Fruit fly (Drosophila melanogaster) whole organism, embryonic: ENCODE data around the gene prg.

Source experiments
- Ada2b ChIP-seq: fragments of 200-800 bp; sonication (Bioruptor generic); IDR thresholded peaks from 2 replicates; pipeline ENCODE4 v1.3.6; 2022; ENCODE audit warnings: missing biosample characterization, missing genetic modification characterization
- Adf1 ChIP-seq: fragments of 200-800 bp; sonication (Bioruptor generic); IDR thresholded peaks from 2 replicates; pipeline ENCODE4 v1.3.6; 2022; ENCODE audit warnings: missing biosample characterization, missing genetic modification characterization
- Aef1 ChIP-seq: fragments of 200-800 bp; sonication (Bioruptor generic); IDR thresholded peaks from 3 replicates; pipeline ENCODE4 v1.3.6; 2022; ENCODE audit warnings: missing biosample characterization, missing genetic modification characterization
- Atf6 ChIP-seq: fragments of 200-800 bp; sonication (Bioruptor generic); IDR thresholded peaks from 2 replicates; pipeline ENCODE4 v1.3.6; 2022; ENCODE audit warnings: missing biosample characterization, missing genetic modification characterization
- B-H1 ChIP-seq: fragments of 200-800 bp; sonication (Bioruptor generic); IDR thresholded peaks from 3 replicates; pipeline ENCODE4 v1.3.6; 2022; ENCODE audit warnings: missing biosample characterization, missing genetic modification characterization
- Blimp-1 ChIP-seq: fragments of 200-800 bp; sonication (Bioruptor generic); optimal IDR thresholded peaks from 3 replicates; lab custom pipeline; 2018; ENCODE audit warnings: missing biosample characterization, missing genetic modification characterization, mild to moderate bottlenecking, moderate library complexity, missing genetic modification reagents
- Bteb2 ChIP-seq: fragments of 200-800 bp; sonication (Bioruptor generic); optimal IDR thresholded peaks from 2 replicates; lab custom pipeline; 2016; ENCODE audit warnings: missing biosample characterization, missing genetic modification characterization
- CG10147 ChIP-seq: fragments of 200-800 bp; sonication (Bioruptor generic); optimal IDR thresholded peaks from 2 replicates; lab custom pipeline; 2019; ENCODE audit warnings: missing biosample characterization, mild to moderate bottlenecking, missing genetic modification characterization, moderate library complexity
- CG10565 ChIP-seq: fragments of 200-800 bp; sonication (Bioruptor generic); optimal IDR thresholded peaks from 3 replicates; lab custom pipeline; 2016; ENCODE audit warnings: missing biosample characterization, mild to moderate bottlenecking, missing genetic modification characterization
- CG12769 ChIP-seq: fragments of 200-800 bp; sonication (Bioruptor generic); optimal IDR thresholded peaks from 2 replicates; lab custom pipeline; 2019; ENCODE audit warnings: missing biosample characterization, mild to moderate bottlenecking, missing genetic modification characterization, moderate library complexity
- CG12942 ChIP-seq: fragments of 200-800 bp; sonication (Bioruptor generic); optimal IDR thresholded peaks from 3 replicates; lab custom pipeline; 2016; ENCODE audit warnings: missing biosample characterization, missing genetic modification characterization
- CG15601 ChIP-seq: fragments of 200-800 bp; sonication (Bioruptor generic); optimal IDR thresholded peaks from 3 replicates; lab custom pipeline; 2019; ENCODE audit warnings: missing biosample characterization, mild to moderate bottlenecking, missing genetic modification characterization, moderate library complexity
- CG17385 ChIP-seq: fragments of 200-800 bp; sonication (Bioruptor generic); optimal IDR thresholded peaks from 3 replicates; lab custom pipeline; 2018; ENCODE audit warnings: missing biosample characterization, mild to moderate bottlenecking, missing genetic modification characterization
- CG2199 ChIP-seq: fragments of 200-800 bp; sonication (Bioruptor generic); IDR thresholded peaks from 3 replicates; pipeline ENCODE4 v1.3.6; 2022; ENCODE audit warnings: missing biosample characterization, missing genetic modification characterization
- CG2712 ChIP-seq: fragments of 200-800 bp; optimal IDR thresholded peaks from 3 replicates; lab custom pipeline; 2019; ENCODE audit warnings: missing biosample characterization, mild to moderate bottlenecking, missing genetic modification characterization, moderate library complexity
- CG32772 ChIP-seq: fragments of 200-800 bp; sonication (Bioruptor generic); IDR thresholded peaks from 2 replicates; pipeline ENCODE4 v1.3.6; 2022; ENCODE audit warnings: missing biosample characterization, missing genetic modification characterization
- CG42726 ChIP-seq: fragments of 200-800 bp; sonication (Bioruptor generic); IDR thresholded peaks from 2 replicates; pipeline ENCODE4 v1.3.6; 2022; ENCODE audit warnings: missing biosample characterization, missing genetic modification characterization; ENCODE audit not compliant: partially characterized antibody
- CG4360 ChIP-seq: fragments of 200-800 bp; sonication (Bioruptor generic); IDR thresholded peaks from 2 replicates; pipeline ENCODE4 v1.3.6; 2022; ENCODE audit warnings: missing biosample characterization, missing genetic modification characterization
- CG4820 ChIP-seq: fragments of 200-800 bp; sonication (Bioruptor generic); optimal IDR thresholded peaks from 3 replicates; lab custom pipeline; 2016; ENCODE audit warnings: missing biosample characterization, missing genetic modification characterization
- CG4854 ChIP-seq: fragments of 200-800 bp; sonication (Bioruptor generic); optimal IDR thresholded peaks from 2 replicates; lab custom pipeline; 2016; ENCODE audit warnings: missing biosample characterization, missing genetic modification characterization, inconsistent platforms
- CG8089 ChIP-seq: fragments of 200-800 bp; sonication (Bioruptor generic); optimal IDR thresholded peaks from 3 replicates; lab custom pipeline; 2016; ENCODE audit warnings: missing biosample characterization, missing genetic modification characterization
- CG8924 ChIP-seq: fragments of 200-800 bp; optimal IDR thresholded peaks from 3 replicates; lab custom pipeline; 2019; ENCODE audit warnings: missing biosample characterization, mild to moderate bottlenecking, missing genetic modification characterization, moderate library complexity
- CG9797 ChIP-seq: fragments of 200-800 bp; sonication (Bioruptor generic); optimal IDR thresholded peaks from 3 replicates; lab custom pipeline; 2018; ENCODE audit warnings: missing biosample characterization, mild to moderate bottlenecking, missing genetic modification characterization
- CG9932 ChIP-seq: fragments of 200-800 bp; sonication (Bioruptor generic); IDR thresholded peaks from 2 replicates; pipeline ENCODE4 v1.3.6; 2022; ENCODE audit warnings: missing biosample characterization, missing genetic modification characterization
- CHES-1-like ChIP-seq: fragments of 200-800 bp; sonication (Bioruptor generic); optimal IDR thresholded peaks from 2 replicates; lab custom pipeline; 2016; ENCODE audit warnings: missing biosample characterization, missing genetic modification characterization
- Deaf1 ChIP-seq: fragments of 200-800 bp; optimal IDR thresholded peaks from 3 replicates; lab custom pipeline; 2019; ENCODE audit warnings: missing biosample characterization, mild to moderate bottlenecking, missing genetic modification characterization, moderate library complexity
- H15 ChIP-seq: fragments of 200-800 bp; sonication (Bioruptor generic); IDR thresholded peaks from 3 replicates; pipeline ENCODE4 v1.3.6; 2022; ENCODE audit warnings: missing biosample characterization, missing genetic modification characterization
- Hr51 ChIP-seq, 2 experiments: fragments of 200-800 bp; sonication (Bioruptor generic); optimal IDR thresholded peaks; 2 replicates in 1 of 2; 3 replicates in 1 of 2; lab custom pipeline; 2016 to 2018; ENCODE audit warnings: missing biosample characterization in 2 of 2, missing genetic modification characterization in 2 of 2, mild to moderate bottlenecking in 1 of 2, moderate library complexity in 1 of 2
- MBD-R2 ChIP-seq: fragments of 200-800 bp; sonication (Bioruptor generic); IDR thresholded peaks from 2 replicates; pipeline ENCODE4 v1.3.6; 2022; ENCODE audit warnings: missing biosample characterization, missing genetic modification characterization
- Max ChIP-seq: fragments of 200-800 bp; sonication (Bioruptor generic); optimal IDR thresholded peaks from 2 replicates; lab custom pipeline; 2016; ENCODE audit warnings: missing biosample characterization, mild to moderate bottlenecking, missing genetic modification characterization
- Myb ChIP-seq: fragments of 200-800 bp; sonication (Bioruptor generic); optimal IDR thresholded peaks from 2 replicates; lab custom pipeline; 2016; ENCODE audit warnings: missing biosample characterization, missing genetic modification characterization
- Sry-β ChIP-seq: fragments of 200-800 bp; sonication (Bioruptor generic); optimal IDR thresholded peaks from 2 replicates; lab custom pipeline; 2018; ENCODE audit warnings: missing biosample characterization, mild to moderate bottlenecking, missing genetic modification characterization, moderate library complexity
- ase ChIP-seq: fragments of 200-800 bp; sonication (Bioruptor generic); IDR thresholded peaks from 3 replicates; pipeline ENCODE4 v1.3.6; 2022; ENCODE audit warnings: missing biosample characterization, missing genetic modification characterization
- ato ChIP-seq: fragments of 200-800 bp; sonication (Bioruptor generic); IDR thresholded peaks from 2 replicates; pipeline ENCODE4 v1.3.6; 2022; ENCODE audit warnings: missing biosample characterization, missing genetic modification characterization; ENCODE audit not compliant: partially characterized antibody
- dimm ChIP-seq: fragments of 200-800 bp; sonication (Bioruptor generic); IDR thresholded peaks from 2 replicates; pipeline ENCODE4 v1.3.6; 2022; ENCODE audit warnings: missing biosample characterization, missing genetic modification characterization
- dysf ChIP-seq: fragments of 200-800 bp; sonication (Bioruptor generic); IDR thresholded peaks from 3 replicates; pipeline ENCODE4 v1.3.6; 2022; ENCODE audit warnings: missing biosample characterization, missing genetic modification characterization
- eve ChIP-seq, 2 experiments: fragments of >200 bp; optimal IDR thresholded peaks; 2 replicates each; lab custom pipeline; 2017; ENCODE audit warnings: missing biosample characterization in 2 of 2, missing genetic modification characterization in 2 of 2
- fd96Cb ChIP-seq: fragments of 200-800 bp; sonication (Bioruptor generic); optimal IDR thresholded peaks from 2 replicates; lab custom pipeline; 2018; ENCODE audit warnings: missing biosample characterization, mild to moderate bottlenecking, missing genetic modification characterization, moderate library complexity
- grn ChIP-seq: fragments of 200-800 bp; sonication (Bioruptor generic); optimal IDR thresholded peaks from 3 replicates; lab custom pipeline; 2017; ENCODE audit warnings: missing biosample characterization, missing genetic modification characterization
- hth ChIP-seq: fragments of >200 bp; optimal IDR thresholded peaks from 2 replicates; lab custom pipeline; 2017; ENCODE audit warnings: inconsistent platforms
- klu ChIP-seq: fragments of 200-800 bp; sonication (Bioruptor generic); IDR thresholded peaks from 2 replicates; pipeline ENCODE4 v1.3.6; 2022; ENCODE audit warnings: missing biosample characterization, missing genetic modification characterization
- lbe ChIP-seq: fragments of 200-800 bp; sonication (Bioruptor generic); optimal IDR thresholded peaks from 2 replicates; lab custom pipeline; 2016; ENCODE audit warnings: missing biosample characterization, mild to moderate bottlenecking, missing genetic modification characterization
- pan ChIP-seq, 4 experiments: fragments of >200 bp in 3 of 4; fragments of 200-800 bp in 1 of 4; sonication (Bioruptor generic) in 1 of 4; optimal IDR thresholded peaks in 3 of 4; IDR thresholded peaks in 1 of 4; 2 replicates each; pipeline versions ENCODE4 v1.3.6 to Lab custom; 2017 to 2022; ENCODE audit warnings: missing biosample characterization in 2 of 4, missing genetic modification characterization in 2 of 4, mixed read lengths in 1 of 4
- peb ChIP-seq: fragments of 200-800 bp; sonication (Bioruptor generic); IDR thresholded peaks from 2 replicates; pipeline ENCODE4 v1.3.6; 2022; ENCODE audit warnings: missing biosample characterization, missing genetic modification characterization
- pho ChIP-seq: fragments of 200-800 bp; sonication (Bioruptor generic); optimal IDR thresholded peaks from 2 replicates; lab custom pipeline; 2016; ENCODE audit warnings: missing biosample characterization, missing genetic modification characterization
- pnt ChIP-seq: fragments of 200-800 bp; sonication (Bioruptor generic); optimal IDR thresholded peaks from 3 replicates; lab custom pipeline; 2016; ENCODE audit warnings: missing biosample characterization, missing genetic modification characterization
- sc ChIP-seq, 3 experiments: fragments of >200 bp in 2 of 3; fragments of 200-800 bp in 1 of 3; sonication (Bioruptor generic) in 1 of 3; optimal IDR thresholded peaks; 2 replicates in 2 of 3; 3 replicates in 1 of 3; lab custom pipeline; 2017; ENCODE audit warnings: mild to moderate bottlenecking in 1 of 3, missing biosample characterization in 1 of 3, missing genetic modification characterization in 1 of 3, missing genetic modification reagents in 1 of 3
- slbo ChIP-seq: fragments of 200-800 bp; sonication (Bioruptor generic); IDR thresholded peaks from 2 replicates; pipeline ENCODE4 v1.3.6; 2022; ENCODE audit warnings: missing biosample characterization, missing genetic modification characterization
- slou ChIP-seq: fragments of 200-800 bp; sonication (Bioruptor generic); optimal IDR thresholded peaks from 3 replicates; lab custom pipeline; 2016; ENCODE audit warnings: missing biosample characterization, missing genetic modification characterization
- so ChIP-seq: fragments of 200-800 bp; sonication (Bioruptor generic); IDR thresholded peaks from 3 replicates; pipeline ENCODE4 v1.3.6; 2022; ENCODE audit warnings: missing biosample characterization, missing genetic modification characterization
- tap ChIP-seq: fragments of 200-800 bp; optimal IDR thresholded peaks from 3 replicates; lab custom pipeline; 2019; ENCODE audit warnings: missing biosample characterization, mild to moderate bottlenecking, missing genetic modification characterization, moderate library complexity
- wdn ChIP-seq: fragments of 200-800 bp; sonication (Bioruptor generic); IDR thresholded peaks from 2 replicates; pipeline ENCODE4 v1.3.6; 2022; ENCODE audit warnings: missing biosample characterization, missing genetic modification characterization

prg gene

DNA sequence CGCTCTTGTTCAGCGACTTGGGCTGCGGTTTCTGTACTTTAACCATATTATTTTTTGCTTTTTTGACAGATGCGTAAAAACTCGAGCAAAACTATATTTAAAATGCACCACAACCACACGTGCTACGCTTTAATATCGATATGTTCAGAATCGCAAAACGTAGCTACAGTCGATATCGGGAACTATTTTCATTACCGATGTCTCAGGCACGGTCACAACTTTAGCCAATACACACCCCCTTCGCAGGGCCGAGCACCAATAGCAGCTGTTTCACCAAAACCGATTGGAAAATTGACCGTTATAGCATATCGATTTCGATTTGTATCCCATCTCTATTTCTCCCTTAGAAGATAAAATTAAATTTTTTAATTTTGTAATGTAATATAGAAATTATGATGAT is 47.4 kb downstream of the prg start, which contains the start of gene CG13096 (continued):
- TF ChIP-seq Hr51 (GFP tag; optimal IDR thresholded peaks at IDR 0.05; lab: Kevin White, UChicago) (peak in 1 of 2 experiments; percentile 27), hth (no peak), CG12942 (GFP tag; lab: Kevin White, UChicago) (no peak), Blimp-1 (GFP tag; lab: Kevin White, UChicago) (no peak), CG8924 (tag; lab: Kevin White, UChicago) (peak; percentile 6), Bteb2 (GFP tag; lab: Kevin White, UChicago) (no peak), CG10565 (no peak), CG4360 (GFP tag; lab: Robert Waterston, UW) (no peak), CG4820 (GFP tag; lab: Kevin White, UChicago) (peak; percentile 8), slou (no peak), pho (GFP tag; lab: Kevin White, UChicago) (peak; percentile 39), lbe (GFP tag; lab: Kevin White, UChicago) (no peak), Deaf1 (peak; percentile 22), pan (optimal IDR thresholded peaks at IDR 0.05; lab: Kevin White, UChicago) (no peak), pan (GFP tag; optimal IDR thresholded peaks at IDR 0.05 in 1 of 2, IDR thresholded peaks at IDR 0.05 in 1 of 2) (no peak), CG42726 (GFP tag; lab: Robert Waterston, UW) (peak; percentile 98), dysf (no peak), MBD-R2 (GFP tag; lab: Robert Waterston, UW) (peak; percentile 84), CG2712 (peak; percentile 65), slbo (GFP tag; lab: Robert Waterston, UW) (peak; percentile 27; the same call in 1 of the 2 replicates), pnt (GFP tag; lab: Kevin White, UChicago) (no peak), CG2199 (GFP tag; lab: Robert Waterston, UW) (no peak), CG12769 (tag; lab: Kevin White, UChicago) (no peak), ase (GFP tag; lab: Robert Waterston, UW) (peak; percentile 25; the same call in 1 of the 3 replicates), Max (peak; percentile 96), grn (no peak), dimm (GFP tag; lab: Robert Waterston, UW) (no peak), tap (tag; lab: Kevin White, UChicago) (no peak), Atf6 (no peak), Sry-β (GFP tag; lab: Kevin White, UChicago) (no peak), wdn (GFP tag; lab: Robert Waterston, UW) (no peak), klu (GFP tag; lab: Robert Waterston, UW) (no peak), CG17385 (no peak), CG9797 (GFP tag; lab: Kevin White, UChicago) (peak; percentile 65), CG15601 (tag; lab: Kevin White, UChicago) (peak; percentile 59), ato (peak; percentile 98), Aef1 (no peak), H15 (GFP tag; lab: Robert Waterston, UW) (no peak), CG9932 (GFP tag; lab: Robert Waterston, UW) (peak; percentile 77), Adf1 (GFP tag; lab: Robert Waterston, UW) (no peak), sc (optimal IDR thresholded peaks at IDR 0.05; lab: Kevin White, UChicago) (no peak), sc (GFP tag; optimal IDR thresholded peaks at IDR 0.05; lab: Kevin White, UChicago) (no peak), fd96Cb (tag; lab: Kevin White, UChicago) (no peak)
- TF ChIP-seq, all 482 proteins: peak for 146

DNA sequence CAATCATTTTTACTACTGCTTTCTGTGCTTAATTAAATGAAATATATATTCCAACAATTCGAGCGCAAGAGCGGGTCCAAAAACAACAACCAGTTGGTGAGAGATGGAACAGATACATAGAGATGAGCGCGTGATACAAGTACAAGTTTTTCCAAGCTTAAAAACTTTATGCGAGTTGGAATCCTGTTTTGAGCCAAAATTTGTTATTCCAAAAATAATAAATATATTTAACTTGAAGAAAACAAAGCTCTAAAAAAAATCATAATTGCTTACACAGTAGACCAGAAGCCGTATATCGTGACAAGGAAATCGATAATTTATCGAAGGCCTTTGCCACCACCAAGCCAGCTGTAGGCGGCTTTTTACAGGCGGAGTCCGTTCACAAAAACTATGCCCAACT is 50.5 kb downstream of the prg start, which contains the start of the genes CG13097 and PIG-U:
TSS of gene CG13097 (minus strand) at position 121 of the 400 bp plus-strand sequence.
TSS of gene PIG-U (plus strand) at position 349 of the 400 bp plus-strand sequence.
- TF ChIP-seq CG4854 (GFP tag; lab: Kevin White, UChicago) (peak; percentile 81), eve (GFP tag; optimal IDR thresholded peaks at IDR 0.05; lab: Kevin White, UChicago) (no peak), CG8089 (GFP tag; lab: Kevin White, UChicago) (peak; percentile 64), Blimp-1 (GFP tag; lab: Kevin White, UChicago) (no peak), CHES-1-like (GFP tag; lab: Kevin White, UChicago) (peak; percentile 81), CG32772 (peak; percentile 78), Ada2b (GFP tag; lab: Robert Waterston, UW) (peak; percentile 82), lbe (GFP tag; lab: Kevin White, UChicago) (peak; percentile 88), pnt (GFP tag; lab: Kevin White, UChicago) (peak; percentile 64), B-H1 (GFP tag; lab: Robert Waterston, UW) (peak; percentile 40; the same call in 2 of the 3 replicates), so (GFP tag; lab: Robert Waterston, UW) (peak; percentile 71; the same call in 2 of the 3 replicates), H15 (GFP tag; lab: Robert Waterston, UW) (peak; percentile 77; the same call in 2 of the 3 replicates), peb (GFP tag; lab: Robert Waterston, UW) (peak; percentile 18; the same call in 1 of the 2 replicates), Myb (peak; percentile 68), CG10147 (peak; percentile 80)
